Fruit fly (Drosophila melanogaster): ENCODE measurements around the gene rdgA.

rdgA gene

DNA sequence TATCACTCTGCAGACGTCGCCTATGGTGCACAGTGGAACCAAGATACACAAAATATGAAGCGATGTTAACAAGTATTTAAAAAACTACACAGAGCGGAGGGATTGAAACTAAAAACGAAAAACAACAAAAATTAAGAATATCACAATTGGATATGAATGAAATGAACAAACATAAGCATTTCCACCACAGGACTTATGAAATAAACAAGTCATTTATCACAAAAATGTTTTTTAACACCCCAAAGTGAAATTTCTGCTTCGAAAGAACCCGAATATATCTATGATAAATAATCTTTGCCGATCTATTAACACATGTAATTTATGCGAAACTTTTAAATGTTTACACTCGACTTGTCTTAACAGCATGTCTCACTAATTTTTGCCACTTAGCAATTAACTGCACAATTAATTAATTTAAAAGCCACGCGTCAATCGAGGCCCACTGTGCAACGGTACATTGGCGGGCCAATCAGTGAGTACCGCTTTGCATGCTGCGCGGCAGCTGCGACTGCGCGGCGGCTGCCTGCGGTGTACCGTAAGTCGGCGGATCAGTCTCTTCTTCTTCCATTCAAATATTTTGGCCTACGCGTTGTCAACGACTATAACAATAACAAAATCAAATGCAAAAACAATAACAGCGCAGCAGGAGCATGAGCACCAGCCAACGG, 135.1 kb downstream of the rdgA start (continued):
- TF ChIP-seq CG2129 (GFP tag; IDR thresholded peaks at IDR 0.05; ENCODE audit: partially characterized antibody) = no peak
- TF ChIP-seq CG15696 (tag; optimal IDR thresholded peaks at IDR 0.05) = peak; percentile 44
- no peak for TF ChIP-seq CG31365 (tag; optimal IDR thresholded peaks at IDR 0.05)
- TF ChIP-seq repo (GFP tag; optimal IDR thresholded peaks at IDR 0.05) = no peak
- TF ChIP-seq CG14050 (GFP tag; IDR thresholded peaks at IDR 0.05) = no peak
- TF ChIP-seq lilli (GFP tag; optimal IDR thresholded peaks at IDR 0.05) = peak; percentile 46
- no peak for TF ChIP-seq BEAF-32 (GFP tag; optimal IDR thresholded peaks at IDR 0.05)
- TF ChIP-seq prd (optimal IDR thresholded peaks at IDR 0.05) = no peak
- peak; percentile 68; the same call in 2 of the 3 replicates for TF ChIP-seq prd (GFP tag; IDR thresholded peaks at IDR 0.05)
- TF ChIP-seq Abd-B (GFP tag; optimal IDR thresholded peaks at IDR 0.05) = peak; percentile 69
- TF ChIP-seq CG2199 (GFP tag; IDR thresholded peaks at IDR 0.05) = no peak
- TF ChIP-seq Xrp1 (GFP tag; IDR thresholded peaks at IDR 0.05) = peak; percentile 78
- TF ChIP-seq HLH3B (GFP tag; IDR thresholded peaks at IDR 0.05) = 0 out of 2 replicates have a peak, but pooled peaks have one; percentile 44
- no peak for TF ChIP-seq B-H2 (GFP tag; optimal IDR thresholded peaks at IDR 0.05)
- peak; percentile 3 for TF ChIP-seq cato (GFP tag; optimal IDR thresholded peaks at IDR 0.05; ENCODE audit: borderline replicate concordance)
- TF ChIP-seq en (GFP tag; optimal IDR thresholded peaks at IDR 0.05) = no peak
- TF ChIP-seq dmrt99B (tag; optimal IDR thresholded peaks at IDR 0.05) = peak; percentile 67
- no peak for TF ChIP-seq CG8089 (GFP tag; optimal IDR thresholded peaks at IDR 0.05)
- peak; percentile 73 for TF ChIP-seq Oli (tag; optimal IDR thresholded peaks at IDR 0.05)
- TF ChIP-seq wek (GFP tag; optimal IDR thresholded peaks at IDR 0.05) = no peak
- peak; percentile 24 for TF ChIP-seq Lhr (GFP tag; optimal IDR thresholded peaks at IDR 0.05)
- TF ChIP-seq Nf-YB (GFP tag; optimal IDR thresholded peaks at IDR 0.05) = peak; percentile 40
- no peak for TF ChIP-seq CG16813 (GFP tag; IDR thresholded peaks at IDR 0.05; ENCODE audit: partially characterized antibody)
- TF ChIP-seq mam (GFP tag; optimal IDR thresholded peaks at IDR 0.05) = peak; percentile 2
- TF ChIP-seq Taf1 (GFP tag; IDR thresholded peaks at IDR 0.05) = no peak
- 0 out of 2 replicates have a peak, but pooled peaks have one; percentile 23 for TF ChIP-seq peb (GFP tag; IDR thresholded peaks at IDR 0.05)
- TF ChIP-seq CG31224 (GFP tag; IDR thresholded peaks at IDR 0.05) = no peak
- TF ChIP-seq CG11504 (tag; optimal IDR thresholded peaks at IDR 0.05) = peak; percentile 75
- peak; percentile 57 for TF ChIP-seq CG14710 (tag; optimal IDR thresholded peaks at IDR 0.05)
- no peak for TF ChIP-seq CG7928 (GFP tag; optimal IDR thresholded peaks at IDR 0.05)
- no peak for TF ChIP-seq Bteb2 (GFP tag; optimal IDR thresholded peaks at IDR 0.05)
- TF ChIP-seq ab (GFP tag; optimal IDR thresholded peaks at IDR 0.05) = no peak
- TF ChIP-seq ssp (GFP tag; IDR thresholded peaks at IDR 0.05) = no peak; the same call in 1 of the 2 replicates
- peak; percentile 46 for TF ChIP-seq CG30431 (GFP tag; optimal IDR thresholded peaks at IDR 0.05)
- no peak for TF ChIP-seq klu (GFP tag; IDR thresholded peaks at IDR 0.05)
- no peak for TF ChIP-seq CG2202 (tag; optimal IDR thresholded peaks at IDR 0.05)
- TF ChIP-seq CG3847 (GFP tag; IDR thresholded peaks at IDR 0.05) = no peak
- TF ChIP-seq CoRest (tag; optimal IDR thresholded peaks at IDR 0.05) = peak; percentile 64
- TF ChIP-seq CG1529 (GFP tag; optimal IDR thresholded peaks at IDR 0.05) = peak; percentile 67
- TF ChIP-seq h (optimal IDR thresholded peaks at IDR 0.05) = no peak
- TF ChIP-seq Bdp1 (GFP tag; optimal IDR thresholded peaks at IDR 0.05) = no peak
- peak; percentile 6 for TF ChIP-seq Ets97D (GFP tag; optimal IDR thresholded peaks at IDR 0.05)
- TF ChIP-seq CG10565 (GFP tag; optimal IDR thresholded peaks at IDR 0.05) = no peak
- peak; percentile 52 for TF ChIP-seq CG17359 (tag; optimal IDR thresholded peaks at IDR 0.05)
- TF ChIP-seq CG32772 (GFP tag; IDR thresholded peaks at IDR 0.05) = 0 out of 2 replicates have a peak, but pooled peaks have one; percentile 14
- TF ChIP-seq NK7.1 (GFP tag; optimal IDR thresholded peaks at IDR 0.05) = peak; percentile 33
- no peak for TF ChIP-seq Sin3A (optimal IDR thresholded peaks at IDR 0.05)
- TF ChIP-seq abd-A (tag; optimal IDR thresholded peaks at IDR 0.05) = no peak
- no peak for TF ChIP-seq pita (GFP tag; optimal IDR thresholded peaks at IDR 0.05)
- TF ChIP-seq lov (optimal IDR thresholded peaks at IDR 0.05) = no peak
- no peak for TF ChIP-seq lov (GFP tag; IDR thresholded peaks at IDR 0.05)

Measured in whole organism, embryonic.